Worm (Caenorhabditis elegans): ENCODE results near the gene pole-2.

pole-2 gene

DNA sequence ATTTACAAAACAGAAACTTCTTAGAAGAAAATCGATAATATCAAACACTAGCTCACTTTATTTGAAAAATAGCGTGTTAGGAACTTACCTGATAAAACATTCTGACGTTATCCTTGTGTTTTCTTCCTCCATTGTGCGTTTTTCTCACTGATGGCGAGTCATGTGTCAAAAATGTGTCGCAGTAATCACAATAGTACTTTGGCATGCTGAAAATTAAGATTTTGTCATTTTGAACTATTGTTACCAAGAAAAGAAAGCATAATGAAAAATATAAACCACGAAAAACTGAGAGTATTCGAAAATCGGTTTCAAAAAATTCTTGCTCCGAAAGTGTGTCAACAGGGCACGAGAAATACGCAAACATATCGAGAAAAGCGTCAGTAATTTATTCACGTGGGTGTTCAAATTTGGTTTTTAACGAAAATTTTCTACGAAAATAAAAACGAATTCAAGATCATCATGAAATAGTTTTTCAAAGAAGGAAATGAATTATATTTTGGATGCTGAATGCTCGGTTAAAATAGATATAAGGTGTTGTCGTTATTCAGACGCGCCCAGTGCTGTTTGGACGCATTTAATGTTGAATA, 1.3 kb upstream of the pole-2 start, which contains the start of gene snrp-3 (continued):
- TF ChIP-seq ztf-26 (tag; optimal IDR thresholded peaks at IDR 0.05) (no peak), bed-1 (GFP tag; IDR thresholded peaks at IDR 0.05) (no peak), xnd-1 (tag; optimal IDR thresholded peaks at IDR 0.05) (no peak), efl-1 (GFP tag; optimal IDR thresholded peaks at IDR 0.05) (peak; percentile 69), tbx-9 (tag; optimal IDR thresholded peaks at IDR 0.05; ENCODE audit: borderline replicate concordance) (no peak), B0261.1 (tag; optimal IDR thresholded peaks at IDR 0.05) (no peak), F23B12.7 (tag; optimal IDR thresholded peaks at IDR 0.05; ENCODE audit: insufficient read depth) (peak; percentile 2), sptf-2 (GFP tag; optimal IDR thresholded peaks at IDR 0.05) (no peak), let-526 (GFP tag; IDR thresholded peaks at IDR 0.05) (no peak), cebp-1 (GFP tag; IDR thresholded peaks at IDR 0.05) (no peak), cebp-1 (tag; optimal IDR thresholded peaks at IDR 0.05) (peak; percentile 75)

- TF ChIP-seq Y95B8A.8 (GFP tag; IDR thresholded peaks at IDR 0.05) (0 out of 2 replicates have a peak, but pooled peaks have one; percentile 11), nhr-27 (tag; optimal IDR thresholded peaks at IDR 0.05) (no peak)
Measured at ce11 chrIV:8686966-8687365, 556 bp upstream of the pole-2 start.

ce11 chrIV:8679225-8679624, 7.2 kb downstream of the pole-2 start, which contains the start of gene nlp-60:
Gene nlp-60, minus strand, starts transcription at chrIV:8679325.
- no peak for TF ChIP-seq let-607 (tag; optimal IDR thresholded peaks at IDR 0.05)
- TF ChIP-seq B0336.3 (GFP tag; IDR thresholded peaks at IDR 0.05) = no peak
- TF ChIP-seq lsy-27 (tag; optimal IDR thresholded peaks at IDR 0.05; ENCODE audit: borderline replicate concordance, insufficient read depth) = no peak
- no peak for TF ChIP-seq pbrm-1 (GFP tag; IDR thresholded peaks at IDR 0.05)
- no peak for TF ChIP-seq lag-1 (GFP tag; IDR thresholded peaks at IDR 0.05)
- TF ChIP-seq mcd-1 (GFP tag; IDR thresholded peaks at IDR 0.05) = no peak
- TF ChIP-seq fkh-3 (tag; optimal IDR thresholded peaks at IDR 0.05) = no peak
- TF ChIP-seq hmg-1.2 (GFP tag; IDR thresholded peaks at IDR 0.05) = no peak
- TF ChIP-seq nfya-1 (tag; optimal IDR thresholded peaks at IDR 0.05; ENCODE audit: borderline replicate concordance, insufficient read depth) = no peak
- no peak for TF ChIP-seq F39B2.1 (GFP tag; IDR thresholded peaks at IDR 0.05)
- TF ChIP-seq ccch-3 (GFP tag; optimal IDR thresholded peaks at IDR 0.05) = no peak
- TF ChIP-seq madf-6 (GFP tag; IDR thresholded peaks at IDR 0.05) = no peak

DNA sequence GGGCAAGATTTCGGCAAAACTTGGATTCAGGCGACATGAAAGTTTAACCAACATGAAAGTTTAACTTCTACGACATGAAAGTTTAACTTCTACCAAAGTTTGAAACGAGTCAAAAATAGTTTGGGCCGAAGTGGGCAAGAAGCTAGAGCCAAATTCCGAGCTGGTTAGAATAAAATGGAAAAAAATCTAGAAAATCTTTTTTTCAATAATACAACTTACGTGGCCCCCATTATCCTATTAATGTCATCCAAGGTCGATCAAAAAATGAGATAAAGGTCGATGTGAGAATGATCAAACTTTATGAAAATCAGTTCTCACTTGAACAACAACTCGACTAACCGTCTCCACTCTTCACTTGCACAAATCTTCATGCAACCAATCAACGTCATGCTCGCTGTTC, 9.1 kb downstream of the pole-2 start, which contains the start of gene F08B4.8:
Gene F08B4.8, plus strand, starts transcription at position 301 of the 400 bp plus-strand sequence.
- TF ChIP-seq ztf-3 (GFP tag; optimal IDR thresholded peaks at IDR 0.05) = no peak
- no peak for TF ChIP-seq ztf-26 (tag; optimal IDR thresholded peaks at IDR 0.05)
- TF ChIP-seq repo-1 (tag; optimal IDR thresholded peaks at IDR 0.05) = no peak
- TF ChIP-seq attf-3 (GFP tag; conservative IDR thresholded peaks at IDR 0.05) = no peak
- TF ChIP-seq F49E8.2 (tag; optimal IDR thresholded peaks at IDR 0.05; ENCODE audit: insufficient read depth) = no peak
- no peak for TF ChIP-seq efl-1 (GFP tag; optimal IDR thresholded peaks at IDR 0.05)
- no peak for TF ChIP-seq snpc-4 (GFP tag; optimal IDR thresholded peaks at IDR 0.05)
- no peak for TF ChIP-seq snpc-4 (tag; optimal IDR thresholded peaks at IDR 0.05)

Data from whole organism, young adult.